Worm (Caenorhabditis elegans) whole organism, L4 larva: ENCODE data around the gene K10D6.3.

Experiments used
- D1046.2 ChIP-seq: fragments of 200-800 bp; sonication (Bioruptor generic); IDR thresholded peaks from 2 replicates; pipeline ENCODE4 v1.3.6; 2022; ENCODE audit warnings: missing genetic modification characterization, missing compliant biosample characterization
- F10B5.3 ChIP-seq: sonication (generic microtip); optimal IDR thresholded peaks from 2 replicates; lab custom pipeline; 2016; ENCODE audit warnings: mild to moderate bottlenecking, missing genetic modification characterization, missing compliant biosample characterization
- Y105C5A.15 ChIP-seq: fragments of 200-800 bp; sonication (Bioruptor generic); IDR thresholded peaks from 2 replicates; pipeline ENCODE4 v1.3.6; 2022; ENCODE audit warnings: missing genetic modification characterization, missing compliant biosample characterization
- Y75B8A.6 ChIP-seq: fragments of 200-800 bp; sonication (Bioruptor generic); IDR thresholded peaks from 2 replicates; pipeline ENCODE4 v1.3.6; 2022; ENCODE audit warnings: missing genetic modification reagents, missing genetic modification characterization, missing compliant biosample characterization
- aha-1 ChIP-seq: fragments of 150-350 bp; peaks from one replicate; lab custom pipeline; 2014; ENCODE audit warnings: missing biosample characterization, missing genetic modification characterization
- ama-1 ChIP-seq: fragments of 150-350 bp; optimal IDR thresholded peaks from 2 replicates; lab custom pipeline; 2014; ENCODE audit warnings: inconsistent platforms, mixed read lengths
- arid-1 ChIP-seq: fragments of 200-800 bp; sonication (Bioruptor generic); conservative IDR thresholded peaks from 2 replicates; pipeline ENCODE4 v1.3.6; 2022; ENCODE audit warnings: missing genetic modification reagents, missing genetic modification characterization, missing compliant biosample characterization
- attf-4 ChIP-seq: sonication (generic microtip); optimal IDR thresholded peaks from 3 replicates; lab custom pipeline; 2017; ENCODE audit warnings: missing biosample characterization, missing genetic modification characterization
- ceh-20 ChIP-seq: fragments of 200-800 bp; sonication (Bioruptor generic); IDR thresholded peaks from 2 replicates; pipeline ENCODE4 v1.3.6; 2022; ENCODE audit warnings: missing genetic modification reagents, missing genetic modification characterization, missing compliant biosample characterization
- ceh-28 ChIP-seq: fragments of 150-350 bp; optimal IDR thresholded peaks from 2 replicates; lab custom pipeline; 2014; ENCODE audit warnings: missing biosample characterization, missing genetic modification reagents, missing genetic modification characterization
- ceh-32 ChIP-seq: sonication (generic microtip); optimal IDR thresholded peaks from 2 replicates; lab custom pipeline; 2016; ENCODE audit warnings: mild to moderate bottlenecking, missing genetic modification characterization, missing compliant biosample characterization; ENCODE audit not compliant: poor library complexity
- ceh-44 ChIP-seq: fragments of 200-800 bp; sonication (Bioruptor generic); IDR thresholded peaks from 2 replicates; pipeline ENCODE4 v1.3.6; 2022; ENCODE audit warnings: missing genetic modification reagents, missing genetic modification characterization, missing compliant biosample characterization
- ceh-82 ChIP-seq: sonication (generic microtip); optimal IDR thresholded peaks from 2 replicates; lab custom pipeline; 2017; ENCODE audit warnings: missing biosample characterization, missing genetic modification characterization
- ces-1 ChIP-seq: fragments of 150-350 bp; sonication (generic microtip); optimal IDR thresholded peaks from 4 replicates; lab custom pipeline; 2014; ENCODE audit warnings: missing biosample characterization, missing genetic modification reagents, missing genetic modification characterization
- cey-2 ChIP-seq: sonication (generic microtip); optimal IDR thresholded peaks from 3 replicates; lab custom pipeline; 2017; ENCODE audit warnings: missing genetic modification characterization, mild to moderate bottlenecking, missing compliant biosample characterization, antibody characterized with exemption, borderline replicate concordance; ENCODE audit not compliant: insufficient read depth
- ctbp-1 ChIP-seq: fragments of 200-800 bp; sonication (Bioruptor generic); IDR thresholded peaks from 2 replicates; pipeline ENCODE4 v1.3.6; 2022; ENCODE audit warnings: missing genetic modification reagents, missing genetic modification characterization, missing compliant biosample characterization
- daf-8 ChIP-seq: fragments of 200-800 bp; sonication (Bioruptor generic); IDR thresholded peaks from 2 replicates; pipeline ENCODE4 v1.3.6; 2022; ENCODE audit warnings: missing genetic modification characterization, missing compliant biosample characterization
- dmd-6 ChIP-seq: fragments of 200-800 bp; sonication (Bioruptor generic); IDR thresholded peaks from 2 replicates; pipeline ENCODE4 v1.3.6; 2022; ENCODE audit warnings: missing genetic modification reagents, missing genetic modification characterization, missing compliant biosample characterization
- dmd-8 ChIP-seq: fragments of 200-800 bp; sonication (Bioruptor generic); IDR thresholded peaks from 2 replicates; pipeline ENCODE4 v1.3.6; 2022; ENCODE audit warnings: missing genetic modification characterization, missing compliant biosample characterization
- dmd-9 ChIP-seq: fragments of 200-800 bp; sonication (Bioruptor generic); IDR thresholded peaks from 2 replicates; pipeline ENCODE4 v1.3.6; 2022; ENCODE audit warnings: missing genetic modification reagents, missing genetic modification characterization, missing compliant biosample characterization
- duxl-1 ChIP-seq: sonication (generic microtip); optimal IDR thresholded peaks from 2 replicates; lab custom pipeline; 2016; ENCODE audit warnings: mild to moderate bottlenecking, missing genetic modification characterization, moderate library complexity, missing compliant biosample characterization; ENCODE audit not compliant: poor library complexity
- dve-1 ChIP-seq: sonication (generic microtip); optimal IDR thresholded peaks from 2 replicates; lab custom pipeline; 2017; ENCODE audit warnings: antibody characterized with exemption, mild to moderate bottlenecking, missing genetic modification characterization, missing compliant biosample characterization; ENCODE audit not compliant: insufficient read depth
- egl-27 ChIP-seq: sonication (generic microtip); optimal IDR thresholded peaks from 3 replicates; lab custom pipeline; 2017; ENCODE audit warnings: missing biosample characterization, missing genetic modification reagents, missing genetic modification characterization
- fkh-10 ChIP-seq: fragments of 150-350 bp; optimal IDR thresholded peaks from 2 replicates; lab custom pipeline; 2014; ENCODE audit warnings: missing biosample characterization, missing genetic modification reagents, missing genetic modification characterization
- hif-1 ChIP-seq, 2 experiments: sonication (generic microtip); optimal IDR thresholded peaks; 2 replicates each; lab custom pipeline; 2016 to 2017; ENCODE audit warnings: missing compliant biosample characterization in 2 of 2, missing genetic modification characterization in 2 of 2, missing genetic modification reagents in 2 of 2, missing genotype in 2 of 2, mild to moderate bottlenecking in 1 of 2
- hlh-30 ChIP-seq: sonication (generic microtip); optimal IDR thresholded peaks from 2 replicates; lab custom pipeline; 2017; ENCODE audit warnings: antibody characterized with exemption, mild to moderate bottlenecking, missing genetic modification characterization, missing compliant biosample characterization; ENCODE audit not compliant: insufficient read depth
- lin-15B ChIP-seq: fragments of 150-350 bp; sonication (generic microtip); optimal IDR thresholded peaks from 3 replicates; lab custom pipeline; 2014; ENCODE audit warnings: missing biosample characterization, missing genetic modification characterization
- lir-3 ChIP-seq: sonication (generic microtip); optimal IDR thresholded peaks from 2 replicates; lab custom pipeline; 2016; ENCODE audit warnings: mild to moderate bottlenecking, missing genetic modification characterization, missing compliant biosample characterization
- mdl-1 ChIP-seq, 2 experiments: fragments of 150-350 bp in 1 of 2; sonication (generic microtip) in 1 of 2; optimal IDR thresholded peaks; 2 replicates each; lab custom pipeline; 2014 to 2017; ENCODE audit warnings: missing biosample characterization in 2 of 2, missing genetic modification characterization in 2 of 2
- mdt-29 ChIP-seq: fragments of 200-800 bp; sonication (Bioruptor generic); IDR thresholded peaks from 2 replicates; pipeline ENCODE4 v1.3.6; 2022; ENCODE audit warnings: missing genetic modification reagents, missing genetic modification characterization, missing compliant biosample characterization
- mep-1 ChIP-seq: fragments of 150-350 bp; sonication (generic microtip); optimal IDR thresholded peaks from 3 replicates; lab custom pipeline; 2014; ENCODE audit warnings: missing biosample characterization, missing genetic modification characterization
- nhr-11 ChIP-seq: fragments of 150-350 bp; optimal IDR thresholded peaks from 2 replicates; lab custom pipeline; 2014; ENCODE audit warnings: missing biosample characterization, missing genetic modification characterization
- nhr-237 ChIP-seq: sonication (generic microtip); optimal IDR thresholded peaks from 2 replicates; lab custom pipeline; 2017; ENCODE audit warnings: missing biosample characterization, missing genetic modification characterization
- nhr-25 ChIP-seq: sonication (generic microtip); optimal IDR thresholded peaks from 2 replicates; lab custom pipeline; 2017; ENCODE audit warnings: missing genetic modification characterization, mild to moderate bottlenecking, missing compliant biosample characterization, antibody characterized with exemption, moderate library complexity, borderline replicate concordance; ENCODE audit not compliant: insufficient read depth
- nhr-28 ChIP-seq: fragments of 150-350 bp; optimal IDR thresholded peaks from 2 replicates; lab custom pipeline; 2014; ENCODE audit warnings: missing biosample characterization, missing genetic modification characterization
- nhr-42 ChIP-seq: fragments of 200-800 bp; sonication (Bioruptor generic); IDR thresholded peaks from 2 replicates; pipeline ENCODE4 v1.3.6; 2022; ENCODE audit warnings: missing genetic modification characterization, missing compliant biosample characterization
- nhr-76 ChIP-seq: fragments of 150-350 bp; optimal IDR thresholded peaks from 2 replicates; lab custom pipeline; 2014; ENCODE audit warnings: missing biosample characterization, missing genetic modification characterization
- php-3 ChIP-seq: fragments of 200-800 bp; sonication (Bioruptor generic); IDR thresholded peaks from 2 replicates; pipeline ENCODE4 v1.3.6; 2022; ENCODE audit warnings: missing genetic modification reagents, missing genetic modification characterization, missing compliant biosample characterization
- snpc-4 ChIP-seq: fragments of 150-350 bp; optimal IDR thresholded peaks from 2 replicates; lab custom pipeline; 2014; ENCODE audit warnings: missing biosample characterization, missing genetic modification characterization
- spr-3 ChIP-seq: fragments of 200-800 bp; sonication (Bioruptor generic); optimal IDR thresholded peaks from 2 replicates; lab custom pipeline; 2018; ENCODE audit warnings: mild to moderate bottlenecking, missing genetic modification characterization, missing compliant biosample characterization
- unc-39 ChIP-seq: sonication (generic microtip); optimal IDR thresholded peaks from 2 replicates; lab custom pipeline; 2017; ENCODE audit warnings: missing biosample characterization, missing genetic modification characterization
- vab-7 ChIP-seq: fragments of 200-800 bp; sonication (Bioruptor generic); IDR thresholded peaks from 2 replicates; pipeline ENCODE4 v1.3.6; 2022; ENCODE audit warnings: missing genetic modification reagents, missing genetic modification characterization, missing compliant biosample characterization
- zfp-2 ChIP-seq: sonication (generic microtip); optimal IDR thresholded peaks from 2 replicates; lab custom pipeline; 2016; ENCODE audit warnings: mild to moderate bottlenecking, missing genetic modification characterization, missing compliant biosample characterization
- zip-11 ChIP-seq: fragments of 200-800 bp; sonication (Bioruptor generic); IDR thresholded peaks from 2 replicates; pipeline ENCODE4 v1.3.6; 2022; ENCODE audit warnings: missing genetic modification characterization, missing compliant biosample characterization

Gene K10D6.3

DNA sequence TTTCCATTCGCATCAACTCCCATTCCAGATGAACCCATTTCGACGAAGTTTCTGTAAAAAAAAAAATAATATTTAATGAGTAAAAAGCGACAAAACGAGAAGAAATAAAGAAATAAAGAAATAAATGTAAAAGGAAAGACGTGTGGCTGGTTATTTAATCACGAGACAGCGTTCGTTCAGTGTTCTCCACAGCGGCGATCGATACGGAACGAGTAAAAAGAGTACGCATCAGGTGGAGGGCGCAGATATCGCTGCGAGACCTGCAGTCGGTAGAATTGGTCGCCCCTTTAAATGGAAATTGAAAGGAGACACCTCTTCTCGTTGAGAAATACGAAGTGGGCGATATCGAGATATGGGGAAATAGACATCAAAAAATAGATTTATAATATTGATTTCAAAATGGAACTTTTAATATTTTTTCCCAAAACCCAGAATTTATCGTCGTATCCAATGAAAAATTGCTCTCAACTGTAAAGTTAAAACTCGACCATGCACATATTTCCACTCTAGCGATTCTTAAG, 28.3 kb downstream of the K10D6.3 start, which contains the start of gene pqn-70 (continued):
- TF ChIP-seq mdl-1 (tag; optimal IDR thresholded peaks at IDR 0.05; lab: Kevin White, UChicago) (peak; percentile 16 to 73), hif-1 (tag; optimal IDR thresholded peaks at IDR 0.05; lab: Kevin White, UChicago) (peak in 1 of 2 experiments; percentile 81), hlh-30 (peak; percentile 98), duxl-1 (tag; lab: Kevin White, UChicago) (peak; percentile 53), zip-11 (GFP tag; lab: Robert Waterston, UW) (no peak), ceh-28 (tag; lab: Kevin White, UChicago) (peak; percentile 76), dve-1 (peak; percentile 92), Y105C5A.15 (GFP tag; lab: Robert Waterston, UW) (no peak), nhr-11 (tag; lab: Kevin White, UChicago) (peak; percentile 77)

DNA sequence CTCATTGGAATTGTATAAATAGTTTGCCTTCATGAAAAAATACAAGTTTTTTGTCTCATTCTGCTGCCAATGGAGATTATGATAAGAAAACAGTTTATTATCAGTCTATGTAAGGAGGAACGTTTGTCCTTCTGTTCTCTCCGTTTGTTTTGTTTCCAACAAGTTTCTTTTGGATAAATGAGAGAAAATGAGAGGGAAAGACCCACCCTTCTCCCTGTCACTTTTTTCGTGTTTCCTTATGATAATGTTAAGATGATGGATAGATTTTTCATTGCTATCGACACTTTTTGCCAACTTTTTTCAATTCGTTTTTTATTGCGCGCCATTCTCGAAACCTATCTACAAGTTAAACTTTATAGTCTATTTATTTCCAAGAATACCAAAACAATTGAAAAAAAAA, 30.8 kb downstream of the K10D6.3 start:
- peak; percentile 39 for TF ChIP-seq nhr-28
- 0 out of 2 replicates have a peak, but pooled peaks have one; percentile 13 for TF ChIP-seq ceh-20 (GFP tag; lab: Robert Waterston, UW)
- no peak for TF ChIP-seq snpc-4 (tag; lab: Kevin White, UChicago)

DNA sequence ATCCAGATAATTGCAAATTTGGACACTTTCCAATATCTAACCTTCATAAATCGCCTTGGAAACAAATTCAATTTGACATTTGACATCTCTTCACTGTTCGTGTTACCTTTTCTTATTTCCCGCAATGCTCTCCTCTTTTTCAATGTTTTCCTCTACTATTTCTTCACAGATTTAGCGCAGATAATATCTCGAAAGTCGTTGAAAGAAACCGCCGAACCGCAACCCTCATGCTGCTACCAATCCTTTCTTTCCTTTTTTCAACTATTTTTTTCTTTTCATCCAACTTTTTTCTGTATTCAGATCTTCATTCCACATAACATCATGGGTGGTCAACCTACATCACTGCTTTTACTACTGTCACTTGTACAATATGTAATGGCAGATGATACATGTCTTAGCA, 33.9 kb downstream of the K10D6.3 start, which contains the start of gene T19B10.5:
Gene T19B10.5, plus strand, starts transcription at position 301 of the 400 bp plus-strand sequence.
- no peak for TF ChIP-seq nhr-42 (GFP tag; lab: Robert Waterston, UW)
- TF ChIP-seq D1046.2 (GFP tag; lab: Robert Waterston, UW) = no peak
- TF ChIP-seq vab-7 (GFP tag; lab: Robert Waterston, UW) = no peak
- peak; percentile 83 for TF ChIP-seq aha-1 (tag; lab: Kevin White, UChicago)
- TF ChIP-seq dmd-6 (GFP tag; lab: Robert Waterston, UW) = no peak
- no peak for TF ChIP-seq ces-1
- no peak for TF ChIP-seq ctbp-1 (GFP tag; lab: Robert Waterston, UW)

DNA sequence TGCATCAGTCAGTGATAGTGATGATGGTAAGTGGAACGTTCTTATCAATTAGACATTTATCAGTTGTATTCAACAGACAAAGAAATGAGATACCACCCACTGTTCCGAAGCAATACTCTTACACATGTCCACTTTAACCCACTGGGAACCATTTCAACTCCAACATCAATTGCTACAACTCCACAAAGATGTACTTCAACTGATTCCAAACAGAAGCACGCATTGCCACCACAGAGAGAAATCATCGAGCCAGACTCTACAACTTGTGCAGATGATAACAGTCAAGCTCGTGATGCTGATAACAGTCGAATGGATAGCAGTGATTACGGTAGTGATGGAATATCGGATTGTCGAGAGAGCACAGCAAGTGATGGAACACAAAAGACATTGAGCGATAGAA, 35.5 kb downstream of the K10D6.3 start:
- TF ChIP-seq nhr-11 (tag; lab: Kevin White, UChicago) (no peak), arid-1 (GFP tag; lab: Robert Waterston, UW) (no peak), php-3 (GFP tag; lab: Robert Waterston, UW) (peak; percentile 60; the same call in 1 of the 2 replicates), ceh-32 (tag; lab: Kevin White, UChicago) (no peak), attf-4 (tag; lab: Kevin White, UChicago) (no peak), ama-1 (lab: Kevin White, UChicago) (no peak), lir-3 (tag; lab: Kevin White, UChicago) (no peak), nhr-28 (peak; percentile 27), hif-1 (tag; optimal IDR thresholded peaks at IDR 0.05; lab: Kevin White, UChicago) (no peak), unc-39 (no peak), dmd-8 (GFP tag; lab: Robert Waterston, UW) (no peak), zfp-2 (tag; lab: Kevin White, UChicago) (no peak), mdt-29 (GFP tag; lab: Robert Waterston, UW) (no peak), nhr-25 (no peak), lin-15B (tag; lab: Kevin White, UChicago) (no peak), F10B5.3 (tag; lab: Kevin White, UChicago) (no peak), cey-2 (tag; lab: Kevin White, UChicago) (no peak), spr-3 (no peak), ceh-44 (GFP tag; lab: Robert Waterston, UW) (no peak), dve-1 (peak; percentile 37), fkh-10 (GFP tag; lab: Kevin White, UChicago) (no peak), dmd-9 (GFP tag; lab: Robert Waterston, UW) (no peak), Y105C5A.15 (GFP tag; lab: Robert Waterston, UW) (no peak), mep-1 (tag; lab: Kevin White, UChicago) (no peak), vab-7 (GFP tag; lab: Robert Waterston, UW) (no peak), nhr-237 (tag; lab: Kevin White, UChicago) (no peak), Y75B8A.6 (GFP tag; lab: Robert Waterston, UW) (no peak), egl-27 (tag; lab: Kevin White, UChicago) (no peak), ceh-82 (tag; lab: Kevin White, UChicago) (no peak), nhr-76 (tag; lab: Kevin White, UChicago) (no peak), ceh-28 (tag; lab: Kevin White, UChicago) (no peak), daf-8 (GFP tag; lab: Robert Waterston, UW) (no peak), ceh-20 (GFP tag; lab: Robert Waterston, UW) (no peak)
